Fruit fly (Drosophila melanogaster) S2 (cell line): ENCODE data around the gene CG5435.

Source experiments
- CG8478 ChIP-seq: fragments of >200 bp; optimal IDR thresholded peaks from 2 replicates; lab custom pipeline; 2018
- CTCF ChIP-seq, 2 experiments: fragments of >200 bp; optimal IDR thresholded peaks; 2 replicates each; lab custom pipeline; 2018

dm6 chr2L:12453192-12453800 lies 22.6 kb upstream of the CG5435 start, which contains the start of gene CG5418:
- TF ChIP-seq CTCF (optimal IDR thresholded peaks at IDR 0.05; lab: Kevin White, UChicago) = no peak
- no peak for TF ChIP-seq CG8478 (lab: Kevin White, UChicago)
